Worm (Caenorhabditis elegans): Measurements from ENCODE around the gene F59B1.10.
"Not testable (repeated sequence)": the region's sequence is repeated elsewhere in the genome, so short reads cannot be mapped to it uniquely, and the experiment has no call there.

F59B1.10 gene

DNA sequence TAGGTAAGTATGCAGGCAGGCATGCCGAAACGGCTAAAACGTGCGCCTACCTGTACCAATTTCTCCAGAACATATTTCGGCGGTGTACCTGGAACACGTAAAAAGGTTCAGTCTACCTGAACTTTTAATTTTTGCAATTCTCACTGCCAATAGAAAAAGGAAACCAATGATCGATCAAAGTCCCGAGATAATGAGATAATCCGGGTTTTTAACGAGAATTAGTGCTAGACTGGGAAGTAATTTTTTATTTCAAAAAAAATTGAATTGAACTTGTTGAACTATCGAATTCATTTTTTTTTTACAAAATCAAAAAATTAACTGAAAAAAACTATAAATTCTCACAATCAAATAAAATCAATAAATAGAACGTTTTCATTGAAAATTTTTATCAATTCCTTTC lies 47.2 kb downstream of the F59B1.10 start, which contains the start of gene T22F3.7:
T22F3.7 (minus strand) TSS at position 101 of the 400 bp plus-strand sequence.
- TF ChIP-seq blmp-1 (tag; optimal IDR thresholded peaks at IDR 0.05) = no peak
- no peak for TF ChIP-seq alr-1 (tag; optimal IDR thresholded peaks at IDR 0.05; ENCODE audit: borderline replicate concordance)
- TF ChIP-seq lin-35 (GFP tag; optimal IDR thresholded peaks at IDR 0.05) = no peak
- no peak for TF ChIP-seq ceh-63 (GFP tag; optimal IDR thresholded peaks at IDR 0.05)
- no peak for TF ChIP-seq efl-1 (optimal IDR thresholded peaks at IDR 0.05)
- no peak for TF ChIP-seq efl-1 (GFP tag; optimal IDR thresholded peaks at IDR 0.05 in 1 of 2)
- TF ChIP-seq egl-27 (tag; optimal IDR thresholded peaks at IDR 0.05) = no peak
- no peak for TF ChIP-seq lin-13 (GFP tag; optimal IDR thresholded peaks at IDR 0.05)
- TF ChIP-seq nhr-77 (tag; optimal IDR thresholded peaks at IDR 0.05) = no peak
- TF ChIP-seq mef-2 (tag; optimal IDR thresholded peaks at IDR 0.05) = no peak
- no peak for TF ChIP-seq nhr-237 (tag; optimal IDR thresholded peaks at IDR 0.05)

DNA sequence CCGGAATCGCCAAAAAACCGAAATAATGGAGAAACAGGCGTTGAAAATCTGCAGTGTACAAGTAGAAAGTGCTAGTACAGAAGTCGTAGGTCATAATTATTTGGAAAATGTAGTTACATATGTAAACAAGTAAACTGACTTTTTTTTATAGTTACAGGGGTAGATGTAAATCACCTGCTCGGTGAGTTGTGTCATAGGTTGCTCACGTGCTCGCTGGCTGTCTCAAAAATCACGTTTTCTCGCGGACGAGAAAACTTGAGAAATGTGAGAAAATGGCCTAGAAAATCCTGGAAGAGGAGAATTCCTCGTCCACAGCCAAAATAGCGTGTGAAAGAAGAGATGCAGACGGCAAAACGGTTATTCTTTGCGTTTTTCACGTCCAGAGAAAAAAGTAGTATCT lies 50.7 kb downstream of the F59B1.10 start, which contains the start of gene srh-212:
srh-212 (minus strand) TSS at position 101 of the 400 bp plus-strand sequence.
- TF ChIP-seq Y116A8C.19 (tag; optimal IDR thresholded peaks at IDR 0.05; ENCODE audit: borderline replicate concordance); nhr-11 (tag; optimal IDR thresholded peaks at IDR 0.05); skn-1 (tag; optimal IDR thresholded peaks at IDR 0.05): not testable (repeated sequence)

DNA sequence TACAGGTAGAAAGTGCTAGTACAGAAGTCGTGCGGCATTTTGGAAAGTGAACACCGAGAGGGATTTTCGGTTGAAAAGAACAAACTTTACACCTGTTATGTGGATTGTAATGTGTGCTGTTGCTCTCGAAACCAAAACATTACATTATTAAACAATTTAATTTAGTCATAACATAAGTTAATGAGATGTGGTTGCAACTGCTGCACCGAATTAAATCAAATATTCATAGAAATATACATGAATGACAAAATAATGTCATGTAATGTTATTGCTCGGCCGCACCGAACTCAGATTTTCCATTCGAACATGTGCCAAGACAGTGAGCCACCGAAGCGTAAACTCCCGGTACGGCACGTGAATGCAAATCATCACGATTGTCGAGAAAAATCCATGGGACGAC lies 52.8 kb downstream of the F59B1.10 start, which contains the start of gene srh-213:
srh-213 (minus strand) TSS at position 101 of the 400 bp plus-strand sequence.
- TF ChIP-seq ceh-90 (tag; optimal IDR thresholded peaks at IDR 0.05) (no peak), nhr-28 (tag; optimal IDR thresholded peaks at IDR 0.05) (no peak), lsy-2 (tag; optimal IDR thresholded peaks at IDR 0.05) (no peak), tbx-2 (tag; optimal IDR thresholded peaks at IDR 0.05) (no peak), lin-14 (GFP tag; optimal IDR thresholded peaks at IDR 0.05) (no peak), ztf-4 (tag; optimal IDR thresholded peaks at IDR 0.05) (no peak), lin-35 (GFP tag; optimal IDR thresholded peaks at IDR 0.05) (no peak), grh-1 (GFP tag; IDR thresholded peaks at IDR 0.05) (no peak), rnt-1 (tag; optimal IDR thresholded peaks at IDR 0.05) (no peak), hlh-17 (GFP tag; optimal IDR thresholded peaks at IDR 0.05; ENCODE audit: borderline replicate concordance) (no peak), nhr-19 (GFP tag; conservative IDR thresholded peaks at IDR 0.05) (no peak), fkh-10 (GFP tag; optimal IDR thresholded peaks at IDR 0.05) (no peak), unc-86 (tag; optimal IDR thresholded peaks at IDR 0.05) (no peak), C16A3.4 (tag; optimal IDR thresholded peaks at IDR 0.05) (no peak), swsn-7 (tag; optimal IDR thresholded peaks at IDR 0.05) (no peak), snu-23 (GFP tag; optimal IDR thresholded peaks at IDR 0.05) (no peak), nhr-20 (tag; optimal IDR thresholded peaks at IDR 0.05) (no peak), nhr-85 (tag) (no peak)

All from whole organism, L1 larva.